Worm (Caenorhabditis elegans): ENCODE measurements around the gene F15H10.5.

F15H10.5 gene

ce11 chrV:10436612-10437011 lies 17.8 kb upstream of the F15H10.5 start, which contains the start of gene set-22:
TSS of gene set-22 (plus strand) at chrV:10436912.
- TF ChIP-seq bed-2 (GFP tag; IDR thresholded peaks at IDR 0.05) (no peak), lsl-1 (GFP tag; optimal IDR thresholded peaks at IDR 0.05) (peak; percentile 81), tbx-9 (tag; optimal IDR thresholded peaks at IDR 0.05; ENCODE audit: borderline replicate concordance) (no peak), F55B11.4 (tag; optimal IDR thresholded peaks at IDR 0.05; ENCODE audit: borderline replicate concordance, insufficient read depth) (no peak), F22D6.2 (tag; optimal IDR thresholded peaks at IDR 0.05) (no peak), lin-54 (GFP tag; optimal IDR thresholded peaks at IDR 0.05) (no peak), F33H1.4 (GFP tag; IDR thresholded peaks at IDR 0.05) (peak; percentile 18; the same call in 1 of the 2 replicates), snpc-1.1 (tag; optimal IDR thresholded peaks at IDR 0.05; ENCODE audit: insufficient read depth) (no peak), sea-2 (GFP tag; IDR thresholded peaks at IDR 0.05) (no peak), ceh-79 (tag; optimal IDR thresholded peaks at IDR 0.05) (no peak), pbrm-1 (GFP tag; IDR thresholded peaks at IDR 0.05) (no peak), ekl-4 (GFP tag; IDR thresholded peaks at IDR 0.05) (no peak), nhr-27 (tag; optimal IDR thresholded peaks at IDR 0.05) (no peak), snpc-3.4 (tag; optimal IDR thresholded peaks at IDR 0.05) (no peak), ztf-25 (GFP tag; IDR thresholded peaks at IDR 0.05) (no peak), B0336.3 (GFP tag; IDR thresholded peaks at IDR 0.05) (no peak), F57C9.4 (tag; optimal IDR thresholded peaks at IDR 0.05) (no peak), mes-4 (tag; optimal IDR thresholded peaks at IDR 0.05) (no peak)

ce11 chrV:10435198-10435597 lies 16.3 kb upstream of the F15H10.5 start:
- TF ChIP-seq let-607 (tag; optimal IDR thresholded peaks at IDR 0.05) (peak in 1 of 2 experiments; percentile 35), nhr-80 (tag; optimal IDR thresholded peaks at IDR 0.05) (peak; percentile 44), egl-44 (GFP tag; IDR thresholded peaks at IDR 0.05) (no peak)

- TF ChIP-seq mxl-1 (tag; optimal IDR thresholded peaks at IDR 0.05), result no peak
- TF ChIP-seq sdz-38 (tag; optimal IDR thresholded peaks at IDR 0.05), result no peak
- TF ChIP-seq rcor-1 (GFP tag; IDR thresholded peaks at IDR 0.05), result no peak
- TF ChIP-seq nhr-80 (tag; optimal IDR thresholded peaks at IDR 0.05), result peak; percentile 47
- no peak for TF ChIP-seq ama-1 (optimal IDR thresholded peaks at IDR 0.05)
- TF ChIP-seq ama-1 (GFP tag; optimal IDR thresholded peaks at IDR 0.05), result no peak
- no peak for TF ChIP-seq somi-1 (GFP tag; optimal IDR thresholded peaks at IDR 0.05)
- TF ChIP-seq F57C9.4 (tag; optimal IDR thresholded peaks at IDR 0.05), result no peak
- no peak for TF ChIP-seq attf-3 (GFP tag; conservative IDR thresholded peaks at IDR 0.05)
Observed at ce11 chrV:10433721-10434120, 14.9 kb upstream of the F15H10.5 start, which contains the start of gene Y32F6A.4. TSS of gene Y32F6A.4 (minus strand) at chrV:10434067.

ce11 chrV:10432607-10433006 lies 13.7 kb upstream of the F15H10.5 start:
- peak; percentile 82 for TF ChIP-seq ets-4 (GFP tag; optimal IDR thresholded peaks at IDR 0.05)
- TF ChIP-seq nhr-27 (tag; optimal IDR thresholded peaks at IDR 0.05), result no peak
- no peak for TF ChIP-seq dpff-1 (tag; optimal IDR thresholded peaks at IDR 0.05)
- TF ChIP-seq nhr-80 (tag; optimal IDR thresholded peaks at IDR 0.05), result peak; percentile 87
- no peak for TF ChIP-seq madf-10 (tag; optimal IDR thresholded peaks at IDR 0.05)
- TF ChIP-seq nhr-120 (GFP tag; IDR thresholded peaks at IDR 0.05), result no peak
- peak; percentile 32; the same call in 1 of the 2 replicates for TF ChIP-seq dox-1 (GFP tag; IDR thresholded peaks at IDR 0.05)
- TF ChIP-seq T07F8.4 (tag; optimal IDR thresholded peaks at IDR 0.05), result no peak
- TF ChIP-seq madf-8 (GFP tag; conservative IDR thresholded peaks at IDR 0.05), result no peak
- no peak for TF ChIP-seq C06A6.2 (GFP tag; conservative IDR thresholded peaks at IDR 0.05)
- TF ChIP-seq gei-17 (GFP tag; optimal IDR thresholded peaks at IDR 0.05), result no peak
